Worm (Caenorhabditis elegans) whole organism, L2 larva: ENCODE data around the gene Y44A6D.1.

Experiments
- C34F6.9 ChIP-seq: fragments of 150-350 bp; optimal IDR thresholded peaks from 2 replicates; lab custom pipeline; 2014; ENCODE audit warnings: missing biosample characterization, missing genetic modification characterization
- R02D3.7 ChIP-seq: fragments of 150-350 bp; optimal IDR thresholded peaks from 2 replicates; lab custom pipeline; 2014; ENCODE audit warnings: missing biosample characterization, missing genetic modification characterization
- alr-1 ChIP-seq: fragments of 150-350 bp; optimal IDR thresholded peaks from 2 replicates; lab custom pipeline; 2014; ENCODE audit warnings: missing biosample characterization, missing genetic modification characterization
- blmp-1 ChIP-seq: sonication (generic microtip); optimal IDR thresholded peaks from 2 replicates; lab custom pipeline; 2017; ENCODE audit warnings: missing genetic modification characterization, mild to moderate bottlenecking, missing compliant biosample characterization, antibody characterized with exemption, moderate library complexity; ENCODE audit not compliant: insufficient read depth
- ceh-16 ChIP-seq: fragments of 150-350 bp; optimal IDR thresholded peaks from 2 replicates; lab custom pipeline; 2014; ENCODE audit warnings: missing biosample characterization, missing genetic modification characterization
- crh-2 ChIP-seq: sonication (generic microtip); optimal IDR thresholded peaks from 2 replicates; lab custom pipeline; 2017; ENCODE audit warnings: missing biosample characterization, missing genetic modification characterization
- elt-1 ChIP-seq: fragments of 150-350 bp; optimal IDR thresholded peaks from 2 replicates; lab custom pipeline; 2014; ENCODE audit warnings: missing biosample characterization, missing genetic modification characterization
- fos-1 ChIP-seq: fragments of 150-350 bp; optimal IDR thresholded peaks from 2 replicates; lab custom pipeline; 2014; ENCODE audit warnings: missing biosample characterization, missing genetic modification characterization
- gmeb-1 ChIP-seq: fragments of 150-350 bp; optimal IDR thresholded peaks from 2 replicates; lab custom pipeline; 2014; ENCODE audit warnings: missing biosample characterization, missing genetic modification characterization
- lin-39 ChIP-seq: fragments of 150-350 bp; optimal IDR thresholded peaks from 2 replicates; lab custom pipeline; 2014; ENCODE audit warnings: missing biosample characterization, missing genetic modification reagents, missing genetic modification characterization
- lsy-2 ChIP-seq, 2 experiments: fragments of 150-350 bp in 1 of 2; sonication (generic microtip) in 1 of 2; optimal IDR thresholded peaks; 2 replicates each; lab custom pipeline; 2014 to 2017; ENCODE audit warnings: missing biosample characterization in 2 of 2, missing genetic modification characterization in 2 of 2
- mbf-1 ChIP-seq: sonication (generic microtip); optimal IDR thresholded peaks from 2 replicates; lab custom pipeline; 2017; ENCODE audit warnings: missing biosample characterization, missing genetic modification characterization
- mdl-1 ChIP-seq, 2 experiments: fragments of 150-350 bp in 1 of 2; sonication (generic microtip) in 1 of 2; optimal IDR thresholded peaks; 2 replicates each; lab custom pipeline; 2017; ENCODE audit warnings: missing biosample characterization in 2 of 2, missing genetic modification characterization in 2 of 2
- nhr-11 ChIP-seq: fragments of 150-350 bp; optimal IDR thresholded peaks from 2 replicates; lab custom pipeline; 2014; ENCODE audit warnings: missing biosample characterization, missing genetic modification characterization
- nhr-129 ChIP-seq: fragments of 150-350 bp; optimal IDR thresholded peaks from 2 replicates; lab custom pipeline; 2014; ENCODE audit warnings: missing biosample characterization, missing genetic modification characterization
- nhr-21 ChIP-seq: fragments of 150-350 bp; optimal IDR thresholded peaks from 2 replicates; lab custom pipeline; 2014; ENCODE audit warnings: missing biosample characterization, missing genetic modification characterization
- nhr-23 ChIP-seq: fragments of 150-350 bp; optimal IDR thresholded peaks from 2 replicates; lab custom pipeline; 2014; ENCODE audit warnings: missing biosample characterization, missing genetic modification reagents, missing genetic modification characterization
- nhr-237 ChIP-seq: fragments of 150-350 bp; optimal IDR thresholded peaks from 2 replicates; lab custom pipeline; 2014; ENCODE audit warnings: missing biosample characterization, missing genetic modification characterization
- nhr-25 ChIP-seq: fragments of 150-350 bp; sonication (generic microtip); optimal IDR thresholded peaks from 3 replicates; lab custom pipeline; 2014; ENCODE audit warnings: missing biosample characterization, missing genetic modification characterization
- nhr-77 ChIP-seq: fragments of 150-350 bp; optimal IDR thresholded peaks from 2 replicates; lab custom pipeline; 2014; ENCODE audit warnings: missing biosample characterization, missing genetic modification characterization
- sem-4 ChIP-seq: fragments of 150-350 bp; optimal IDR thresholded peaks from 2 replicates; lab custom pipeline; 2014; ENCODE audit warnings: missing biosample characterization, missing genetic modification reagents, missing genetic modification characterization
- skn-1 ChIP-seq: sonication (generic microtip); optimal IDR thresholded peaks from 2 replicates; lab custom pipeline; 2017; ENCODE audit warnings: missing biosample characterization, missing genetic modification characterization
- sma-3 ChIP-seq: sonication (generic microtip); optimal IDR thresholded peaks from 2 replicates; lab custom pipeline; 2016; ENCODE audit warnings: missing genetic modification reagents, missing genetic modification characterization, missing compliant biosample characterization
- sma-9 ChIP-seq, 2 experiments: fragments of 150-350 bp in 1 of 2; sonication (generic microtip) in 1 of 2; optimal IDR thresholded peaks; 2 replicates each; lab custom pipeline; 2014 to 2016; ENCODE audit warnings: missing genetic modification characterization in 2 of 2, mild to moderate bottlenecking in 1 of 2, missing biosample characterization in 1 of 2, missing compliant biosample characterization in 1 of 2, missing genetic modification reagents in 1 of 2, moderate library complexity in 1 of 2
- snpc-4 ChIP-seq: fragments of 150-350 bp; optimal IDR thresholded peaks from 2 replicates; lab custom pipeline; 2014; ENCODE audit warnings: missing biosample characterization, missing genetic modification characterization
- unc-55 ChIP-seq: fragments of 150-350 bp; sonication (generic microtip); optimal IDR thresholded peaks from 3 replicates; lab custom pipeline; 2014; ENCODE audit warnings: missing biosample characterization, missing genetic modification reagents, missing genetic modification characterization
- unc-62 ChIP-seq: fragments of 150-350 bp; optimal IDR thresholded peaks from 2 replicates; lab custom pipeline; 2014; ENCODE audit warnings: missing biosample characterization, missing genetic modification reagents, missing genetic modification characterization
- zag-1 ChIP-seq: fragments of 150-350 bp; optimal IDR thresholded peaks from 2 replicates; lab custom pipeline; 2014; ENCODE audit warnings: missing biosample characterization, missing genetic modification characterization
- ztf-4 ChIP-seq: fragments of 150-350 bp; optimal IDR thresholded peaks from 2 replicates; lab custom pipeline; 2014; ENCODE audit warnings: missing biosample characterization, missing genetic modification characterization

Gene Y44A6D.1

DNA sequence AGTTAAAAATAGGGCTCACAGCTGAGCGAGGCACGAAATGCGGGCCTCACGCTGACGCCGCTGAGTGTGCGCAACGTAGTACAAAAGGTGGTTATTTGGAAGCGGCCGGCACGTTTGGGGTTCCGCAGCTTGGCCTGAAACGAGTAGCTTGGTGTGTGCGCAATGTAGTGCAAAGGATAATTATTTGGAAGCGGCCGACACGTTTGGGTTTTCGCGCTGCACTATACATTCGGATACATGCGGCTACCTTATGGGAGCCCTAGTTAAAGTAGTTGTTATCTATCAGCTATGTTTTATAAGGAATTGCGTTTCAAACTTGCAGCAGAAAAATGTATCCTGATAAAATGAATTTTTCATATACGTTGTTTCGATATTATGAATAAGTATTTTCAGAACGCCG lies at the start of gene Y44A6D.1:
Gene Y44A6D.1 (minus strand): TSS at position 23 of the 400 bp plus-strand sequence.
- peak; percentile 73 for TF ChIP-seq snpc-4 (tag; lab: Kevin White, UChicago)
- TF ChIP-seq alr-1 (tag; lab: Kevin White, UChicago): no peak
- TF ChIP-seq, all 48 proteins: peak for 1

DNA sequence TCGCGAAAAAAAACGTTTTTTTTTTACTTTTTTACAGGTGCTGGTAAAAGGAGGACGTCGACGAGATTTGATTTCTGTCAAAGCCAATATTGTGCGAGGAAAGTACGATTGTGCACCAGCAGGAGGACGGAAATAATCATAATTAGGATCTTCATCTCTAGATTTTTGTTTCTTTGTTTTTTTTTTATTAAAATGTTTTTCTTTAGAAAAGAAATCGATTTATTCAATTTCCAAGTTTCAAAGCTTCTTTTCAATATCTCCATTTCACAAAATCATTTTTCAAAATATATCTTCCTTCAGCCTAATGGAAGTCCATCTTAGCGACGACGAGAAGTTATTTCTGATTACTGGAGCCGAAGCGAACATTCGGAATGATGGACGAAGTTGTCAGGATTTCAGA lies 48.7 kb upstream of the Y44A6D.1 start, which contains the start of gene exos-7:
Gene exos-7 (plus strand): TSS at position 301 of the 400 bp plus-strand sequence.
- no peak for TF ChIP-seq nhr-25 (tag; lab: Kevin White, UChicago)
- TF ChIP-seq elt-1 (tag; lab: Kevin White, UChicago): no peak

DNA sequence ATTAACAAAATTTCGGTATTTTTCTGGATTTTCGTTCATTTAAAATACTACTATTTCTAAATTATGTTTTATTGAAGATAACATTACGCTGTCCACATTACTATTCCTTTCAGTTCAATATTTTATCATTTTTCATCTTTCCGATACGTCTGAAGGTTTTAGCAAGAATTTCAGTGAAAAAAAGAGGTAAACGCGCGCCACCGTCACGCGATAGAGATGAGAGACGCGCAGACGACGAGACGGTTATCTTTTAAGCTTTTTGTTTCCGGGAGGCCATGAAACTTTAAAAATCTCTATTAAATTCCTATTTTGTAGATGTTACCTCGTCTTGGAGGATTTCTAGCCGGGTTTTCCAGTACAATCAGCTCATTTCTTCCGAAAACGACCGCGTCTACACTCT lies 47.9 kb upstream of the Y44A6D.1 start, which contains the start of gene mrps-12:
Gene mrps-12 (plus strand): TSS at position 316 of the 400 bp plus-strand sequence.
- TF ChIP-seq R02D3.7 (tag; lab: Kevin White, UChicago) (no peak), lsy-2 (tag; optimal IDR thresholded peaks at IDR 0.05; lab: Kevin White, UChicago) (peak in 1 of 2 experiments; percentile 42), C34F6.9 (tag; lab: Kevin White, UChicago) (peak; percentile 54), sem-4 (no peak), ceh-16 (tag; lab: Kevin White, UChicago) (no peak), snpc-4 (tag; lab: Kevin White, UChicago) (no peak), unc-55 (GFP tag; lab: Kevin White, UChicago) (peak; percentile 8), nhr-21 (tag; lab: Kevin White, UChicago) (no peak), nhr-25 (tag; lab: Kevin White, UChicago) (peak; percentile 4), ztf-4 (tag; lab: Kevin White, UChicago) (no peak)

DNA sequence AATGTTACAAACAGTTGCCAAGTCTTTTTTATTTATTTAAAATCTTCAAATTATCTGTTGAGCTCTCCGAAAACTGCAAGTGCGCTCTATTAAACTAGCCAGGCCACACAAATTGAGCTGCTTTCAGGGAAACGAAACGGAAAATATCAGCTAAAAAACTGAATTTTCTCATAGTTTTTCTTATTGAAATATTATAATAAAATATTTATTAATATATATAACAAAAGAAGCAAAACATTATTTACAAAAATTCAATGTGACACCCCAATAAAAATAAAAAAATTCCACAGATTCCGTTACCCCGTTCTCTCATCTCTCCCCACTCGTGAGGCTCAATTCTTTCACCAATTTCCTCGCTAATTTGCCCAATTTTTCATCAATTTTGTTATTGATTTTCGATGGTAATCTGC lies 42.7 kb upstream of the Y44A6D.1 start:
- TF ChIP-seq unc-55 (GFP tag; lab: Kevin White, UChicago): peak; percentile 74
- TF ChIP-seq sma-9 (GFP tag; optimal IDR thresholded peaks at IDR 0.05; lab: Kevin White, UChicago): peak; percentile 1
- no peak for TF ChIP-seq sma-9 (tag; optimal IDR thresholded peaks at IDR 0.05; lab: Kevin White, UChicago)
- peak in 1 of 2 experiments; percentile 35 for TF ChIP-seq lsy-2 (tag; optimal IDR thresholded peaks at IDR 0.05; lab: Kevin White, UChicago)
- no peak for TF ChIP-seq lin-39
- TF ChIP-seq sma-3 (GFP tag; lab: Kevin White, UChicago): no peak

DNA sequence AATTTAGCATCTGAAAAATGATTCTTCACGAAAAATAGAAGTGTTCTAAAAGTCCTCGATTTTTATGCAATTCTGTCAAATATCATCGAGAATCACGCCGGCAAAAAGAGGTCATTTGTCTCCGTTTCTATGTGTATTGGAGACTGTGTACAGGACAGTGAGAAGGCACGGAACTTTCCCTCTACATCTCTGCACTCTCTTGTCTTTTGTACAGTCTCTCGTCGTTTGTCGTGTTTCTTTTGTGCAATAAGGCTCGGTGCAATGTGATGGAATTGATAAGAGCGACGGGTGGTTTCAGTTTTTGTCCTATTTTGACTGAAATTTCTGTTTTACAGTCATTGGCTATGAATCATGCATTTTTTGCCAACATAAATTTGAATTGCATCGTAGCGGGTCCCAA lies 42.0 kb upstream of the Y44A6D.1 start:
- TF ChIP-seq blmp-1 (tag; lab: Kevin White, UChicago) (peak; percentile 2), gmeb-1 (tag; lab: Kevin White, UChicago) (peak; percentile 16), crh-2 (tag; lab: Kevin White, UChicago) (peak; percentile 1), nhr-23 (tag; lab: Kevin White, UChicago) (no peak), sma-9 (GFP tag; optimal IDR thresholded peaks at IDR 0.05; lab: Kevin White, UChicago) (peak; percentile 62), sma-9 (tag; optimal IDR thresholded peaks at IDR 0.05; lab: Kevin White, UChicago) (no peak), nhr-129 (tag; lab: Kevin White, UChicago) (peak; percentile 34), fos-1 (tag; lab: Kevin White, UChicago) (peak; percentile 93), nhr-77 (tag; lab: Kevin White, UChicago) (no peak)

DNA sequence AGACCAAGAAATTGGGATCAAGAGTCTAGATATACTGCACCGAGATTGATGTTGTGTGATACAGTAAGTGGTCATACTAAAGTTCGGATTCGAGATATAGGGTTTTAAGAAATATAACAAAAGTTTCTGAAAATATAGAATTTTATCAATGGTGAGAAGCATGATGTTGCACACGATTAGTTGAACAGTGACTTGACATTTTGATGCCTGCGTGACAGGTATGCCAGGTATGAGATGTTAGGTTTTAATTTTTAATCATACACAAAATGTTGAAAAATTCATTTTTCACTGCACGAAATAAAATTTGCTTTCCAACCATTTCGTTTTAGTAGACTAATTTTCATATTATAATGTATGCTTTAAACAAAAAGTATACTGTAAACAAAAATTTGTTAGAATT lies 40.6 kb upstream of the Y44A6D.1 start:
- TF ChIP-seq crh-2 (tag; lab: Kevin White, UChicago): no peak
- TF ChIP-seq C34F6.9 (tag; lab: Kevin White, UChicago): no peak
- no peak for TF ChIP-seq unc-62 (GFP tag; lab: Kevin White, UChicago)
- no peak for TF ChIP-seq sma-3 (GFP tag; lab: Kevin White, UChicago)
- no peak for TF ChIP-seq sma-9 (GFP tag; optimal IDR thresholded peaks at IDR 0.05; lab: Kevin White, UChicago)
- no peak for TF ChIP-seq sma-9 (tag; optimal IDR thresholded peaks at IDR 0.05; lab: Kevin White, UChicago)
- no peak for TF ChIP-seq mbf-1 (tag; lab: Kevin White, UChicago)

DNA sequence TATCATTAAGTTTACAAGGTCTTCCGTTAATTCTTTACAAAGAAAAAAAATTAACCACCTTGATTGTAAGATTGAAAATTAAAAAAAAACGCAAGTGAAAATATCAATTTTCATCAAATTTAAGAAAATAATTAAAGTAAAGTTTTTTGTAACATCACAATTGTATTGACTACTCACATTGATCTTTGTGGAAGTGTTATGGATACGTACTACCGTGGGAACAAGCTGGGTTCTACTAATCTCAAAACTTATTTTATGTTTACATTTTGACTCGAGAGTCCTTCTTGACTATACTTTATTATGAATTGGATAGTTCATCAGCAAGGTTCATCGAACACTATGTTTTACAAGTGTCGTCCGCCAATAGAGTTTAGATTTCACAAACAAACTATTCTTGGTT lies 39.7 kb upstream of the Y44A6D.1 start, which contains the start of gene num-1:
Gene num-1 (plus strand): TSS at position 301 of the 400 bp plus-strand sequence.
- no peak for TF ChIP-seq sma-9 (GFP tag; optimal IDR thresholded peaks at IDR 0.05; lab: Kevin White, UChicago)
- TF ChIP-seq sma-9 (tag; optimal IDR thresholded peaks at IDR 0.05; lab: Kevin White, UChicago): no peak
- TF ChIP-seq crh-2 (tag; lab: Kevin White, UChicago): no peak
- no peak for TF ChIP-seq nhr-23 (tag; lab: Kevin White, UChicago)
- no peak for TF ChIP-seq mdl-1 (tag; optimal IDR thresholded peaks at IDR 0.05; lab: Kevin White, UChicago)
- TF ChIP-seq nhr-237: no peak
- TF ChIP-seq zag-1 (tag; lab: Kevin White, UChicago): no peak
- no peak for TF ChIP-seq skn-1 (tag; lab: Kevin White, UChicago)
- no peak for TF ChIP-seq nhr-129 (tag; lab: Kevin White, UChicago)
- no peak for TF ChIP-seq unc-62 (GFP tag; lab: Kevin White, UChicago)
- TF ChIP-seq nhr-11 (tag; lab: Kevin White, UChicago): no peak
- no peak for TF ChIP-seq snpc-4 (tag; lab: Kevin White, UChicago)
- no peak for TF ChIP-seq lsy-2 (tag; optimal IDR thresholded peaks at IDR 0.05; lab: Kevin White, UChicago)
- TF ChIP-seq elt-1 (tag; lab: Kevin White, UChicago): no peak
- no peak for TF ChIP-seq nhr-77 (tag; lab: Kevin White, UChicago)
- no peak for TF ChIP-seq fos-1 (tag; lab: Kevin White, UChicago)
